Worm (Caenorhabditis elegans) whole organism, L3 larva: ENCODE measurements around the gene C50H2.13.

Experiments
- ZK546.5 ChIP-seq: sonication (generic microtip); optimal IDR thresholded peaks from 2 replicates; lab custom pipeline; 2017; ENCODE audit warnings: missing biosample characterization, missing genetic modification characterization
- aly-2 ChIP-seq: fragments of 150-350 bp; optimal IDR thresholded peaks from 2 replicates; lab custom pipeline; 2014; ENCODE audit warnings: missing biosample characterization, missing genetic modification characterization
- ceh-82 ChIP-seq: fragments of 150-350 bp; optimal IDR thresholded peaks from 2 replicates; lab custom pipeline; 2014; ENCODE audit warnings: missing biosample characterization, missing genetic modification characterization
- fos-1 ChIP-seq: fragments of 150-350 bp; optimal IDR thresholded peaks from 2 replicates; lab custom pipeline; 2014; ENCODE audit warnings: missing biosample characterization, missing genetic modification characterization
- lin-15B ChIP-seq: fragments of 150-350 bp; optimal IDR thresholded peaks from 2 replicates; lab custom pipeline; 2014; ENCODE audit warnings: missing biosample characterization, missing genetic modification characterization
- mdl-1 ChIP-seq: fragments of 150-350 bp; optimal IDR thresholded peaks from 2 replicates; lab custom pipeline; 2014; ENCODE audit warnings: missing biosample characterization, missing genetic modification characterization
- nhr-11 ChIP-seq: fragments of 150-350 bp; optimal IDR thresholded peaks from 2 replicates; lab custom pipeline; 2014; ENCODE audit warnings: missing biosample characterization, missing genetic modification characterization
- nhr-12 ChIP-seq: fragments of 150-350 bp; optimal IDR thresholded peaks from 2 replicates; lab custom pipeline; 2014; ENCODE audit warnings: missing biosample characterization, missing genetic modification characterization
- pha-4 ChIP-seq: fragments of 150-350 bp; optimal IDR thresholded peaks from 2 replicates; lab custom pipeline; 2014; ENCODE audit warnings: missing biosample characterization, missing genetic modification reagents, missing genetic modification characterization
- pqm-1 ChIP-seq: fragments of 150-350 bp; optimal IDR thresholded peaks from 2 replicates; lab custom pipeline; 2017; ENCODE audit warnings: missing biosample characterization, missing genetic modification characterization, inconsistent platforms
- snpc-4 ChIP-seq: fragments of 150-350 bp; optimal IDR thresholded peaks from 2 replicates; lab custom pipeline; 2014; ENCODE audit warnings: missing biosample characterization, missing genetic modification characterization
- unc-39 ChIP-seq: sonication (generic microtip); optimal IDR thresholded peaks from 4 replicates; lab custom pipeline; 2017; ENCODE audit warnings: missing biosample characterization, missing genetic modification characterization
- unc-62 ChIP-seq: fragments of 150-350 bp; sonication (generic microtip); optimal IDR thresholded peaks from 4 replicates; lab custom pipeline; 2014; ENCODE audit warnings: missing biosample characterization, missing genetic modification reagents, missing genetic modification characterization
- ztf-4 ChIP-seq: fragments of 150-350 bp; optimal IDR thresholded peaks from 2 replicates; lab custom pipeline; 2014; ENCODE audit warnings: missing biosample characterization, missing genetic modification characterization

ce11 chrV:9965891-9966290 lies 39.6 kb downstream of the C50H2.13 start:
- no peak for TF ChIP-seq unc-62 (GFP tag; lab: Kevin White, UChicago)
- TF ChIP-seq ZK546.5 (tag; lab: Kevin White, UChicago) = no peak
- no peak for TF ChIP-seq snpc-4 (tag; lab: Kevin White, UChicago)
- no peak for TF ChIP-seq ceh-82 (tag; lab: Kevin White, UChicago)
- no peak for TF ChIP-seq lin-15B (tag; lab: Kevin White, UChicago)
- no peak for TF ChIP-seq nhr-12 (tag; lab: Kevin White, UChicago)
- no peak for TF ChIP-seq aly-2
- TF ChIP-seq unc-39 = no peak
- TF ChIP-seq pha-4 (tag; lab: Kevin White, UChicago) = no peak
- no peak for TF ChIP-seq fos-1 (tag; lab: Kevin White, UChicago)
- no peak for TF ChIP-seq mdl-1
- no peak for TF ChIP-seq ztf-4 (tag; lab: Kevin White, UChicago)
- no peak for TF ChIP-seq pqm-1 (tag; lab: Kevin White, UChicago)
- no peak for TF ChIP-seq nhr-11
